Fruit fly (Drosophila melanogaster): Measurements from ENCODE around the gene CG3071.

Gene CG3071

dm6 chrX:2303771-2304513 is 41.3 kb downstream of the CG3071 start:
- TF ChIP-seq CTCF (optimal IDR thresholded peaks at IDR 0.05) (no peak), CG8478 (optimal IDR thresholded peaks at IDR 0.05) (no peak)

dm6 chrX:2304514-2305235 is 42.0 kb downstream of the CG3071 start:
- no peak for TF ChIP-seq CG8478 (optimal IDR thresholded peaks at IDR 0.05)
- TF ChIP-seq CTCF (optimal IDR thresholded peaks at IDR 0.05), result no peak

DNA sequence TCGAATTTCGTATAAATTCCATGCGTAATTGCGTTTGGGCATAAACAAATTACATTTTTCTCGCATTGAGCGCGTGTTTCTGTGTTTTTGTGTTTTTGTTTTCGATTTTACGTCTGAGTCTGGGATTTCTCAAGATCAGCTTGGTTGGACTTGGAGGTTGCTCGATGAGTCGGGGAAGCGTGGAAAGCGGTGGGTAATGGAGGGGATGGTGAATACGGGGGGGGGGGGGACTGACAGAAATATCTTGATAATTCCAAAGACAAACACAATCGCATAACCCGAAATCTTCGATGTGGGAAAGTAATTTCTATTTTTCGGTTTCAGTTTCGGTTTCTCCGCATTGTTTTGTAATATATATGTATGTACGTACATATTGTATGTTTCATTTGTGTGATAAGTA is 42.6 kb downstream of the CG3071 start:
- TF ChIP-seq CTCF (optimal IDR thresholded peaks at IDR 0.05) (no peak), CG8478 (optimal IDR thresholded peaks at IDR 0.05) (no peak)

DNA sequence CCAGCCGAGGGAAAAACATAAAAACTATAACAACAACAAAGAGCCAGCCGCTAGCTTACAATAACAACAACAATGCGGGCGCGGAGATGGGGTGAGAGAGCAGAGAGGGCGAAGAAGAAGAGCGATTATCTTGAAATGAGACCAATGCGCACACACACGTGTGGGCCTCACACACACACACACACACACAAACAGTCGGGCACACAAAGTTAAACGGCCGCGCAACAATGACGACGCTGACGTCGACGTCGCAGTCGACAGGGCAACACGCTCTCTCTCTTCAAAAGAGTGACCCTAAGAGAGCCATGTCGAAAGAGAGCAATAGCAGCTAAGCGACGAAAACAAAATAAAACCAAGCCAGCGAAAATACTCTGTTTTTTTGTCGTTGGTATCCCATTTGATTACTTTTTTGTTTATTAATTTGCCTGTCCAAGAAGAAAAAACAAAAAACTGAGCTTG is 43.2 kb downstream of the CG3071 start:
- TF ChIP-seq CG8478 (optimal IDR thresholded peaks at IDR 0.05) (no peak), CTCF (optimal IDR thresholded peaks at IDR 0.05) (no peak)

DNA sequence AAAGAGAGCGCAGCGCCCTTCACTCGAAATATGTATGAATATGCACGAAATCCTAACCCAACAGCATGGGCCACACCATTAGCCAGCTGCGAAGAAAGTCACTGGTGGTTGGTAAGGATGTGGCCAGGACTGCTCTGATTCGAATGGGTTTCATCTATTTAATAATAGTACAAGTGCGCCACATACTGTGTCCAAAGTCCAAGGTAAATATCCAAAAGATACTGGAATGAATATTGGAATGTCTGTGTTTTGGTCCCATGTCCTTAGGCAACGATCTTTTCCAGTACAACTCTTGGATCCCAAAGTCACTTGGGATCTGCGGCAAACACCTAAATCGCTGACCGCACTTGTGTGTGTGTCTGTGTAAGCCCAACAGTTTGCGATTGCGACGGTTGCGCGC is 43.7 kb downstream of the CG3071 start:
- TF ChIP-seq CTCF (optimal IDR thresholded peaks at IDR 0.05) (no peak), CG8478 (optimal IDR thresholded peaks at IDR 0.05) (no peak)

dm6 chrX:2306760-2307159 is 44.1 kb downstream of the CG3071 start:
- TF ChIP-seq CG8478 (optimal IDR thresholded peaks at IDR 0.05) (no peak), CTCF (optimal IDR thresholded peaks at IDR 0.05) (no peak)

- no peak for TF ChIP-seq CG8478 (optimal IDR thresholded peaks at IDR 0.05)
- no peak for TF ChIP-seq CTCF (optimal IDR thresholded peaks at IDR 0.05)
Measured at dm6 chrX:2307564-2307963, 44.9 kb downstream of the CG3071 start.

DNA sequence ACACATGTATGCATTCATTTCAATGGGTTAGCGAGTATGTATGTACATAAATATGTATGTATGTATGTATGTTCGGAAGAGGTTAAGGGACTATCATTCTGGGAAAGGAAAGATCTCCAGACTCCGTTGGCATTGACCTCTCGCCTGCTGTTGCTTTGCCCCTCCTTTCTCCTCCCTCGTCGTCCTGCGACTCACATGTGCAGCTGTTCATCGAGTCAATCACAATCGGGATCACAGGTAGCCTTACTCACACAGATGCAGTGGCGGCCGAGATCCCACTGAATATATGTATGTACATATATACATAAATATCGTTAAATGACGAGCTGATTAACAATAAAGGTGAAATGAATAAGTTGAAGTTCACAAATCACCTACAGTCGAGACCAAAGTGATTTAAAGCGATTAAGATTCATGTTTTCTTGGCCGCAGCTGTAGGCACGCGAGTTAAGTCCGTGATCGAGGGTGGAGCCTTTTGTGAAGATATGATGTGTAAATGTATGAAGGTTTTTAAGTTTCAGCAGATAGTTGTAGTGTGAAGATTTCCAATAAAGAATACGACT is 45.8 kb downstream of the CG3071 start:
- no peak for TF ChIP-seq CG8478 (optimal IDR thresholded peaks at IDR 0.05)
- TF ChIP-seq CTCF (optimal IDR thresholded peaks at IDR 0.05), result no peak

Measured in S2 (cell line).